Fruit fly (Drosophila melanogaster) whole organism, embryonic: ENCODE measurements around the gene Tom40.

ENCODE experiments used
- Ada2b ChIP-seq: fragments of 200-800 bp; sonication (Bioruptor generic); IDR thresholded peaks from 2 replicates; pipeline ENCODE4 v1.3.6; 2022; ENCODE audit warnings: missing biosample characterization, missing genetic modification characterization
- B-H1 ChIP-seq: fragments of 200-800 bp; sonication (Bioruptor generic); IDR thresholded peaks from 3 replicates; pipeline ENCODE4 v1.3.6; 2022; ENCODE audit warnings: missing biosample characterization, missing genetic modification characterization
- CG10274 ChIP-seq: fragments of 200-800 bp; sonication (Bioruptor generic); optimal IDR thresholded peaks from 3 replicates; lab custom pipeline; 2017; ENCODE audit warnings: missing biosample characterization, mild to moderate bottlenecking, missing genetic modification characterization
- CG10543 ChIP-seq: fragments of 200-800 bp; sonication (Bioruptor generic); optimal IDR thresholded peaks from 3 replicates; lab custom pipeline; 2017; ENCODE audit warnings: missing biosample characterization, mild to moderate bottlenecking, missing genetic modification characterization, moderate library complexity
- CG11695 ChIP-seq: fragments of 200-800 bp; sonication (Bioruptor generic); IDR thresholded peaks from 3 replicates; pipeline ENCODE4 v1.3.6; 2022; ENCODE audit warnings: missing biosample characterization, missing genetic modification characterization
- CG12104 ChIP-seq: fragments of 200-800 bp; sonication (Bioruptor generic); optimal IDR thresholded peaks from 3 replicates; lab custom pipeline; 2016; ENCODE audit warnings: missing biosample characterization, missing genetic modification characterization
- CG12236 ChIP-seq: fragments of 200-800 bp; sonication (Bioruptor generic); optimal IDR thresholded peaks from 2 replicates; lab custom pipeline; 2016; ENCODE audit warnings: missing biosample characterization, missing genetic modification characterization
- CG12659 ChIP-seq: fragments of 200-800 bp; sonication (Bioruptor generic); optimal IDR thresholded peaks from 3 replicates; lab custom pipeline; 2017; ENCODE audit warnings: mild to moderate bottlenecking, missing biosample characterization, missing genetic modification reagents, missing genetic modification characterization
- CG13287 ChIP-seq: fragments of 200-800 bp; sonication (Bioruptor generic); IDR thresholded peaks from 2 replicates; pipeline ENCODE4 v1.3.6; 2022; ENCODE audit warnings: missing biosample characterization, missing genetic modification characterization; ENCODE audit not compliant: partially characterized antibody
- CG14014 ChIP-seq: fragments of 200-800 bp; sonication (Bioruptor generic); IDR thresholded peaks from 2 replicates; pipeline ENCODE4 v1.3.6; 2022; ENCODE audit warnings: missing biosample characterization, missing genetic modification characterization
- CG14965 ChIP-seq: fragments of 200-800 bp; sonication (Bioruptor generic); optimal IDR thresholded peaks from 2 replicates; lab custom pipeline; 2016; ENCODE audit warnings: missing biosample characterization, missing genetic modification characterization, borderline replicate concordance
- CG15011 ChIP-seq: fragments of 200-800 bp; sonication (Bioruptor generic); optimal IDR thresholded peaks from 3 replicates; lab custom pipeline; 2018; ENCODE audit warnings: missing biosample characterization, mild to moderate bottlenecking, missing genetic modification characterization
- CG15514 ChIP-seq: fragments of 200-800 bp; sonication (Bioruptor generic); optimal IDR thresholded peaks from 3 replicates; lab custom pipeline; 2017; ENCODE audit warnings: missing biosample characterization, missing genetic modification characterization, mild to moderate bottlenecking, moderate library complexity, missing genetic modification reagents
- CG18011 ChIP-seq: fragments of 200-800 bp; sonication (Bioruptor generic); optimal IDR thresholded peaks from 2 replicates; lab custom pipeline; 2017; ENCODE audit warnings: missing biosample characterization, missing genetic modification characterization, mild to moderate bottlenecking, moderate library complexity, missing genotype
- CG4360 ChIP-seq: fragments of 200-800 bp; sonication (Bioruptor generic); IDR thresholded peaks from 2 replicates; pipeline ENCODE4 v1.3.6; 2022; ENCODE audit warnings: missing biosample characterization, missing genetic modification characterization
- CG6765 ChIP-seq: fragments of 200-800 bp; sonication (Bioruptor generic); optimal IDR thresholded peaks from 3 replicates; lab custom pipeline; 2017; ENCODE audit warnings: missing biosample characterization, mild to moderate bottlenecking, missing genetic modification characterization
- CG7839 ChIP-seq: fragments of 200-800 bp; sonication (Bioruptor generic); optimal IDR thresholded peaks from 3 replicates; lab custom pipeline; 2018; ENCODE audit warnings: missing biosample characterization, mild to moderate bottlenecking, missing genetic modification characterization, moderate library complexity
- D ChIP-seq, 2 experiments: fragments of 200-800 bp in 1 of 2; fragments of >200 bp in 1 of 2; sonication (Bioruptor generic) in 1 of 2; optimal IDR thresholded peaks; 2 replicates in 1 of 2; 3 replicates in 1 of 2; lab custom pipeline; 2017; ENCODE audit warnings: mild to moderate bottlenecking in 1 of 2, missing biosample characterization in 1 of 2, missing genetic modification characterization in 1 of 2, missing genetic modification reagents in 1 of 2
- Dbx ChIP-seq: fragments of 200-800 bp; sonication (Bioruptor generic); IDR thresholded peaks from 3 replicates; pipeline ENCODE4 v1.3.6; 2022; ENCODE audit warnings: missing biosample characterization, missing genetic modification characterization
- Drgx ChIP-seq: fragments of 200-800 bp; sonication (Bioruptor generic); IDR thresholded peaks from 2 replicates; pipeline ENCODE4 v1.3.6; 2022; ENCODE audit warnings: missing biosample characterization, missing genetic modification characterization
- Elba2 ChIP-seq: fragments of 200-800 bp; sonication (Bioruptor generic); optimal IDR thresholded peaks from 3 replicates; lab custom pipeline; 2016; ENCODE audit warnings: missing biosample characterization, missing genetic modification characterization
- Gug ChIP-seq: fragments of 200-800 bp; sonication (Bioruptor generic); IDR thresholded peaks from 4 replicates; pipeline ENCODE4 v1.3.6; 2022; ENCODE audit warnings: missing biosample characterization, missing genetic modification characterization
- MTF-1 ChIP-seq: fragments of 200-800 bp; sonication (Bioruptor generic); optimal IDR thresholded peaks from 2 replicates; lab custom pipeline; 2018; ENCODE audit warnings: missing biosample characterization, mild to moderate bottlenecking, missing genetic modification characterization, borderline replicate concordance
- Mrtf ChIP-seq: fragments of 200-800 bp; sonication (Bioruptor generic); IDR thresholded peaks from 3 replicates; pipeline ENCODE4 v1.3.6; 2022; ENCODE audit warnings: missing biosample characterization, missing genetic modification characterization
- NC2β ChIP-seq: fragments of 200-800 bp; sonication (Bioruptor generic); optimal IDR thresholded peaks from 2 replicates; lab custom pipeline; 2016; ENCODE audit warnings: missing biosample characterization, missing genetic modification characterization
- NFAT ChIP-seq: fragments of 200-800 bp; sonication (Bioruptor generic); IDR thresholded peaks from 2 replicates; pipeline ENCODE4 v1.3.6; 2022; ENCODE audit warnings: missing biosample characterization, missing genetic modification characterization
- Neu2 ChIP-seq: fragments of 200-800 bp; sonication (Bioruptor generic); optimal IDR thresholded peaks from 3 replicates; lab custom pipeline; 2016; ENCODE audit warnings: missing biosample characterization, missing genetic modification characterization, borderline replicate concordance
- Oaz ChIP-seq: fragments of 200-800 bp; sonication (Bioruptor generic); IDR thresholded peaks from 2 replicates; pipeline ENCODE4 v1.3.6; 2022; ENCODE audit warnings: missing biosample characterization, missing genetic modification characterization
- Poxn ChIP-seq: fragments of 200-800 bp; sonication (Bioruptor generic); IDR thresholded peaks from 2 replicates; pipeline ENCODE4 v1.3.6; 2022; ENCODE audit warnings: missing biosample characterization, missing genetic modification characterization
- Sry-δ ChIP-seq: fragments of 200-800 bp; sonication (Bioruptor generic); optimal IDR thresholded peaks from 2 replicates; lab custom pipeline; 2016; ENCODE audit warnings: missing biosample characterization, missing genetic modification characterization
- Taf1 ChIP-seq: fragments of 200-800 bp; sonication (Bioruptor generic); IDR thresholded peaks from 2 replicates; pipeline ENCODE4 v1.3.6; 2022; ENCODE audit warnings: missing biosample characterization, missing genetic modification characterization
- ase ChIP-seq: fragments of 200-800 bp; sonication (Bioruptor generic); IDR thresholded peaks from 3 replicates; pipeline ENCODE4 v1.3.6; 2022; ENCODE audit warnings: missing biosample characterization, missing genetic modification characterization
- cato ChIP-seq: fragments of 200-800 bp; sonication (Bioruptor generic); optimal IDR thresholded peaks from 2 replicates; lab custom pipeline; 2016; ENCODE audit warnings: missing biosample characterization, missing genetic modification characterization, borderline replicate concordance
- corto ChIP-seq: fragments of 200-800 bp; sonication (Bioruptor generic); optimal IDR thresholded peaks from 2 replicates; lab custom pipeline; 2016; ENCODE audit warnings: missing biosample characterization, mild to moderate bottlenecking, missing genetic modification characterization, moderate library complexity
- danr ChIP-seq: fragments of 200-800 bp; sonication (Bioruptor generic); IDR thresholded peaks from 2 replicates; pipeline ENCODE4 v1.3.6; 2022; ENCODE audit warnings: missing biosample characterization, missing genetic modification characterization
- dimm ChIP-seq: fragments of 200-800 bp; sonication (Bioruptor generic); IDR thresholded peaks from 2 replicates; pipeline ENCODE4 v1.3.6; 2022; ENCODE audit warnings: missing biosample characterization, missing genetic modification characterization
- dmrt99B ChIP-seq: fragments of 200-800 bp; sonication (Bioruptor generic); optimal IDR thresholded peaks from 2 replicates; lab custom pipeline; 2018; ENCODE audit warnings: missing biosample characterization, mild to moderate bottlenecking, missing genetic modification characterization, moderate library complexity
- fd96Cb ChIP-seq: fragments of 200-800 bp; sonication (Bioruptor generic); optimal IDR thresholded peaks from 2 replicates; lab custom pipeline; 2018; ENCODE audit warnings: missing biosample characterization, mild to moderate bottlenecking, missing genetic modification characterization, moderate library complexity
- gt ChIP-seq: fragments of 200-800 bp; sonication (Bioruptor generic); IDR thresholded peaks from 2 replicates; pipeline ENCODE4 v1.3.6; 2022; ENCODE audit warnings: missing biosample characterization, missing genetic modification characterization
- hkb ChIP-seq, 2 experiments: fragments of 200-800 bp in 1 of 2; fragments of >200 bp in 1 of 2; sonication (Bioruptor generic) in 1 of 2; IDR thresholded peaks in 1 of 2; optimal IDR thresholded peaks in 1 of 2; 2 replicates each; pipeline versions ENCODE4 v1.3.6 to Lab custom; 2017 to 2022; ENCODE audit warnings: missing biosample characterization in 1 of 2, missing genetic modification characterization in 1 of 2
- ranshi ChIP-seq: fragments of 200-800 bp; sonication (Bioruptor generic); IDR thresholded peaks from 2 replicates; pipeline ENCODE4 v1.3.6; 2022; ENCODE audit warnings: missing biosample characterization, missing genetic modification characterization
- scrt ChIP-seq: fragments of 200-800 bp; sonication (Bioruptor generic); optimal IDR thresholded peaks from 2 replicates; lab custom pipeline; 2018; ENCODE audit warnings: missing biosample characterization, mild to moderate bottlenecking, missing genetic modification characterization, moderate library complexity
- so ChIP-seq: fragments of 200-800 bp; sonication (Bioruptor generic); IDR thresholded peaks from 3 replicates; pipeline ENCODE4 v1.3.6; 2022; ENCODE audit warnings: missing biosample characterization, missing genetic modification characterization
- tx ChIP-seq: fragments of 200-800 bp; sonication (Bioruptor generic); optimal IDR thresholded peaks from 2 replicates; lab custom pipeline; 2016; ENCODE audit warnings: missing biosample characterization, missing genetic modification characterization
- unpg ChIP-seq: fragments of 200-800 bp; sonication (Bioruptor generic); optimal IDR thresholded peaks from 3 replicates; lab custom pipeline; 2018; ENCODE audit warnings: missing biosample characterization, mild to moderate bottlenecking, missing genetic modification characterization, moderate library complexity
- vvl ChIP-seq: fragments of 200-800 bp; sonication (Bioruptor generic); IDR thresholded peaks from 2 replicates; pipeline ENCODE4 v1.3.6; 2022; ENCODE audit warnings: missing biosample characterization, missing genetic modification characterization
- wor ChIP-seq: fragments of 200-800 bp; sonication (Bioruptor generic); IDR thresholded peaks from 2 replicates; pipeline ENCODE4 v1.3.6; 2022; ENCODE audit warnings: missing biosample characterization, missing genetic modification characterization
- zfh2 ChIP-seq: fragments of 200-800 bp; sonication (Bioruptor generic); optimal IDR thresholded peaks from 2 replicates; lab custom pipeline; 2016; ENCODE audit warnings: missing biosample characterization, missing genetic modification characterization

Tom40 gene

DNA sequence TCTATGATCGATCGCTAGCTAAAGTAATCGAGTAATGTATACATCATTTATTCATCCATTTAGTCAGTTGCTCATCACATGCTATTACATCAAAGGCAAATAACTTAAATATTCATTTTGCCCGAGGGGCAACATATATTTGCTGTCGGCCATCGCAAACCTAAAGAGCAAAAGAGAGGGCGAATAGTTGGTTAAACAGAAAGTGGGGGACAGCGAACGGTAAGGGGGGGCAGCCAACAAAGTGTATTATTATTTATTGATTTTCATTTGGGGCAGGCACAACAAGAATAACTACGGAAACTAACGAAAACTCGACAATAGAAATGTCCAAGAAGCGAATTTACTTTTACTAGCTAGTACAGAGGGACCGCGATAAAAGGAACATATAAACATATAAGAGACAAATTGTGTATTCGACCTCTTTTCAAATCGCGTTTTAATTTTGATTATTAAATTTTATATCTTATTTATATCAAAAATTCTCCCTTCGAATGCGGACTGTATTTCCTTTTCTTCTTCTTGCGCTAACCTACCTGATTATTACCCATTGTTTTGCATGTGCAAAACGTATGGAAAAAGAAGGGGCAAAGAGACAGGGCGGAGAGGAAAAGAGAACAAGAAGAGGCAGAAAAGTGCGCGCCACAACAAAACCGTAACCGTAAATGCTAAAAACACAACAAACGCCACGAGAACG is 45.3 kb upstream of the Tom40 start (continued):
- TF ChIP-seq CG4360 (GFP tag; lab: Robert Waterston, UW): peak; percentile 34; the same call in 1 of the 2 replicates
- TF ChIP-seq danr (GFP tag; lab: Robert Waterston, UW): peak; percentile 18; the same call in 1 of the 2 replicates
- no peak for TF ChIP-seq CG10543 (GFP tag; lab: Kevin White, UChicago)
- no peak for TF ChIP-seq CG14965
- no peak for TF ChIP-seq CG12104 (GFP tag; lab: Kevin White, UChicago)
- TF ChIP-seq zfh2 (GFP tag; lab: Kevin White, UChicago): no peak
- TF ChIP-seq CG11695 (GFP tag; lab: Robert Waterston, UW): 0 out of 3 replicates have a peak, but pooled peaks have one; percentile 11
- TF ChIP-seq Elba2 (GFP tag; lab: Kevin White, UChicago): no peak
- TF ChIP-seq Mrtf (GFP tag; lab: Robert Waterston, UW): 0 out of 3 replicates have a peak, but pooled peaks have one; percentile 25
- no peak for TF ChIP-seq tx (GFP tag; lab: Kevin White, UChicago)
- TF ChIP-seq CG18011 (GFP tag; lab: Kevin White, UChicago): no peak
- no peak for TF ChIP-seq gt
- no peak for TF ChIP-seq cato
- TF ChIP-seq B-H1 (GFP tag; lab: Robert Waterston, UW): peak; percentile 46
- peak; percentile 64 for TF ChIP-seq Drgx (GFP tag; lab: Robert Waterston, UW)
- peak; percentile 33 for TF ChIP-seq CG15514 (GFP tag; lab: Kevin White, UChicago)
- TF ChIP-seq CG7839 (tag; lab: Kevin White, UChicago): peak; percentile 66
- no peak for TF ChIP-seq vvl (GFP tag; lab: Robert Waterston, UW)
- peak; percentile 79 for TF ChIP-seq Dbx (GFP tag; lab: Robert Waterston, UW)
- peak; percentile 36 for TF ChIP-seq unpg (GFP tag; lab: Kevin White, UChicago)
- TF ChIP-seq CG14014 (GFP tag; lab: Robert Waterston, UW): peak; percentile 71
- TF ChIP-seq Taf1 (GFP tag; lab: Robert Waterston, UW): peak; percentile 66
- TF ChIP-seq fd96Cb (tag; lab: Kevin White, UChicago): peak; percentile 13
- peak; percentile 7 for TF ChIP-seq dmrt99B (tag; lab: Kevin White, UChicago)
- no peak for TF ChIP-seq corto (GFP tag; lab: Kevin White, UChicago)
- no peak for TF ChIP-seq CG6765
- TF ChIP-seq MTF-1 (GFP tag; lab: Kevin White, UChicago): peak; percentile 13
- peak; percentile 19; the same call in 1 of the 3 replicates for TF ChIP-seq so
- TF ChIP-seq CG10274: no peak
- peak; percentile 61 for TF ChIP-seq Ada2b
- TF ChIP-seq CG12659 (GFP tag; lab: Kevin White, UChicago): no peak
- no peak for TF ChIP-seq NC2β
- TF ChIP-seq ase (GFP tag; lab: Robert Waterston, UW): 0 out of 3 replicates have a peak, but pooled peaks have one; percentile 49
- TF ChIP-seq scrt: peak; percentile 5
- TF ChIP-seq wor: no peak
- no peak for TF ChIP-seq D (optimal IDR thresholded peaks at IDR 0.05; lab: Kevin White, UChicago)
- no peak for TF ChIP-seq D (GFP tag; optimal IDR thresholded peaks at IDR 0.05; lab: Kevin White, UChicago)
- no peak for TF ChIP-seq dimm (GFP tag; lab: Robert Waterston, UW)
- TF ChIP-seq Oaz (GFP tag; lab: Robert Waterston, UW): no peak
- TF ChIP-seq CG12236: no peak
- peak; percentile 17 for TF ChIP-seq CG15011
- peak; percentile 55; the same call in 1 of the 2 replicates for TF ChIP-seq ranshi (GFP tag; lab: Robert Waterston, UW)
- no peak for TF ChIP-seq hkb (optimal IDR thresholded peaks at IDR 0.05; lab: Kevin White, UChicago)
- TF ChIP-seq hkb (GFP tag; IDR thresholded peaks at IDR 0.05; lab: Robert Waterston, UW): no peak
- TF ChIP-seq NFAT: peak; percentile 67
- no peak for TF ChIP-seq Neu2 (GFP tag; lab: Kevin White, UChicago)
- TF ChIP-seq CG13287 (GFP tag; lab: Robert Waterston, UW): no peak; the same call in 1 of the 2 replicates
- TF ChIP-seq Gug (GFP tag; lab: Robert Waterston, UW): peak; percentile 45; the same call in 2 of the 4 replicates
- TF ChIP-seq Sry-δ (GFP tag; lab: Kevin White, UChicago): no peak
- TF ChIP-seq Poxn: peak; percentile 41; the same call in 1 of the 2 replicates
